Fruit fly (Drosophila melanogaster) whole organism, prepupa: Measurements from ENCODE around the gene Cyp313a1.

Experiments
- CG10631 ChIP-seq: fragments of 200-800 bp; sonication (Bioruptor generic); optimal IDR thresholded peaks from 2 replicates; lab custom pipeline; 2016; ENCODE audit warnings: missing biosample characterization, missing genetic modification characterization
- CG11762 ChIP-seq: fragments of 200-800 bp; sonication (Bioruptor generic); optimal IDR thresholded peaks from 3 replicates; lab custom pipeline; 2016; ENCODE audit warnings: missing biosample characterization, missing genetic modification characterization; ENCODE audit not compliant: insufficient read depth
- CG15336 ChIP-seq: fragments of 200-800 bp; sonication (Bioruptor generic); IDR thresholded peaks from 2 replicates; pipeline ENCODE4 v1.3.6; 2022; ENCODE audit warnings: missing biosample characterization, missing genetic modification characterization
- CG1621 ChIP-seq: fragments of 200-800 bp; sonication (Bioruptor generic); optimal IDR thresholded peaks from 3 replicates; lab custom pipeline; 2018; ENCODE audit warnings: missing biosample characterization, mild to moderate bottlenecking, missing genetic modification characterization
- CG16779 ChIP-seq: fragments of 200-800 bp; sonication (Bioruptor generic); optimal IDR thresholded peaks from 3 replicates; lab custom pipeline; 2017; ENCODE audit warnings: missing biosample characterization, mild to moderate bottlenecking, missing genetic modification characterization
- CG31627 ChIP-seq: fragments of 200-800 bp; sonication (Bioruptor generic); optimal IDR thresholded peaks from 3 replicates; lab custom pipeline; 2016; ENCODE audit warnings: missing biosample characterization, missing genetic modification characterization
- CG32006 ChIP-seq: fragments of 200-800 bp; sonication (Bioruptor generic); optimal IDR thresholded peaks from 3 replicates; lab custom pipeline; 2017; ENCODE audit warnings: missing biosample characterization, mild to moderate bottlenecking, missing genetic modification characterization
- CG34406 ChIP-seq: fragments of 200-800 bp; sonication (Bioruptor generic); optimal IDR thresholded peaks from 3 replicates; lab custom pipeline; 2016; ENCODE audit warnings: missing biosample characterization, missing genetic modification characterization
- CG3919 ChIP-seq: fragments of 200-800 bp; sonication (Bioruptor generic); optimal IDR thresholded peaks from 3 replicates; lab custom pipeline; 2016; ENCODE audit warnings: missing biosample characterization, missing genetic modification characterization
- CG4318 ChIP-seq: fragments of 200-800 bp; sonication (Bioruptor generic); optimal IDR thresholded peaks from 3 replicates; lab custom pipeline; 2017; ENCODE audit warnings: missing biosample characterization, mild to moderate bottlenecking, missing genetic modification characterization
- CG6792 ChIP-seq: fragments of 200-800 bp; sonication (Bioruptor generic); optimal IDR thresholded peaks from 3 replicates; lab custom pipeline; 2016; ENCODE audit warnings: missing biosample characterization, missing genetic modification characterization
- CG6808 ChIP-seq: fragments of 200-800 bp; sonication (Bioruptor generic); optimal IDR thresholded peaks from 3 replicates; lab custom pipeline; 2017; ENCODE audit warnings: missing biosample characterization, missing genetic modification characterization, mild to moderate bottlenecking, moderate library complexity, missing genetic modification reagents
- CG6854 ChIP-seq: fragments of 200-800 bp; sonication (Bioruptor generic); optimal IDR thresholded peaks from 2 replicates; lab custom pipeline; 2017; ENCODE audit warnings: missing biosample characterization, mild to moderate bottlenecking, missing genetic modification characterization
- CG7368 ChIP-seq: fragments of 200-800 bp; sonication (Bioruptor generic); optimal IDR thresholded peaks from 3 replicates; lab custom pipeline; 2016; ENCODE audit warnings: missing biosample characterization, missing genetic modification characterization
- CG8119 ChIP-seq: fragments of 200-800 bp; sonication (Bioruptor generic); IDR thresholded peaks from 3 replicates; pipeline ENCODE4 v1.3.6; 2022; ENCODE audit warnings: missing biosample characterization, missing genetic modification characterization
- CG8319 ChIP-seq: fragments of 200-800 bp; sonication (Bioruptor generic); optimal IDR thresholded peaks from 3 replicates; lab custom pipeline; 2016; ENCODE audit warnings: missing biosample characterization, missing genetic modification characterization
- CG8632 ChIP-seq: fragments of 200-800 bp; sonication (Bioruptor generic); optimal IDR thresholded peaks from 3 replicates; lab custom pipeline; 2016; ENCODE audit warnings: missing biosample characterization, missing genetic modification characterization
- Eip75B ChIP-seq: fragments of 200-800 bp; sonication (Bioruptor generic); optimal IDR thresholded peaks from 3 replicates; lab custom pipeline; 2016; ENCODE audit warnings: missing biosample characterization, missing genetic modification characterization
- Eip78C ChIP-seq: fragments of 200-800 bp; sonication (Bioruptor generic); peaks from one replicate; lab custom pipeline; 2016; ENCODE audit warnings: missing biosample characterization, missing genetic modification characterization
- Eip93F ChIP-seq: fragments of 200-800 bp; sonication (Bioruptor generic); optimal IDR thresholded peaks from 2 replicates; lab custom pipeline; 2016; ENCODE audit warnings: missing biosample characterization, mild to moderate bottlenecking, missing genetic modification characterization
- Ets96B ChIP-seq: fragments of 200-800 bp; optimal IDR thresholded peaks from 2 replicates; lab custom pipeline; 2019; ENCODE audit warnings: missing biosample characterization, mild to moderate bottlenecking, missing genetic modification characterization, moderate library complexity
- Gug ChIP-seq: fragments of 200-800 bp; sonication (Bioruptor generic); IDR thresholded peaks from 2 replicates; pipeline ENCODE4 v1.3.6; 2022; ENCODE audit warnings: missing biosample characterization, missing genetic modification characterization
- Hr38 ChIP-seq: sonication (Bioruptor generic); optimal IDR thresholded peaks from 2 replicates; lab custom pipeline; 2016; ENCODE audit warnings: missing biosample characterization, missing genetic modification characterization
- Hr4 ChIP-seq: fragments of 200-800 bp; sonication (Bioruptor generic); optimal IDR thresholded peaks from 3 replicates; lab custom pipeline; 2016; ENCODE audit warnings: missing biosample characterization, missing genetic modification characterization
- Lpt ChIP-seq: fragments of 200-800 bp; sonication (Bioruptor generic); optimal IDR thresholded peaks from 3 replicates; lab custom pipeline; 2016; ENCODE audit warnings: missing biosample characterization, missing genetic modification characterization
- OdsH ChIP-seq: fragments of 200-800 bp; sonication (Bioruptor generic); optimal IDR thresholded peaks from 3 replicates; lab custom pipeline; 2016; ENCODE audit warnings: missing biosample characterization, missing genetic modification characterization
- Smox ChIP-seq: fragments of 200-800 bp; sonication (Bioruptor generic); optimal IDR thresholded peaks from 3 replicates; lab custom pipeline; 2016; ENCODE audit warnings: missing biosample characterization, missing genetic modification characterization
- Sox102F ChIP-seq: fragments of 200-800 bp; sonication (Bioruptor generic); optimal IDR thresholded peaks from 2 replicates; lab custom pipeline; 2016; ENCODE audit warnings: missing biosample characterization, mild to moderate bottlenecking, missing genetic modification characterization
- Sox14 ChIP-seq: fragments of 200-800 bp; sonication (Bioruptor generic); optimal IDR thresholded peaks from 3 replicates; lab custom pipeline; 2016; ENCODE audit warnings: missing biosample characterization, missing genetic modification characterization
- Sox15 ChIP-seq: fragments of 200-800 bp; sonication (Bioruptor generic); optimal IDR thresholded peaks from 3 replicates; lab custom pipeline; 2016; ENCODE audit warnings: missing biosample characterization, missing genetic modification characterization
- achi ChIP-seq: fragments of 200-800 bp; sonication (Bioruptor generic); optimal IDR thresholded peaks from 3 replicates; lab custom pipeline; 2016; ENCODE audit warnings: missing biosample characterization, missing genetic modification characterization
- acj6 ChIP-seq: fragments of 200-800 bp; sonication (Bioruptor generic); optimal IDR thresholded peaks from 3 replicates; lab custom pipeline; 2016; ENCODE audit warnings: missing biosample characterization, missing genetic modification characterization
- dac ChIP-seq: fragments of 200-800 bp; sonication (Bioruptor generic); optimal IDR thresholded peaks from 2 replicates; lab custom pipeline; 2017; ENCODE audit warnings: missing biosample characterization, mild to moderate bottlenecking, missing genetic modification characterization
- eg ChIP-seq: fragments of 200-800 bp; sonication (Bioruptor generic); IDR thresholded peaks from 3 replicates; pipeline ENCODE4 v1.3.6; 2022; ENCODE audit warnings: missing biosample characterization, missing genetic modification characterization
- fkh ChIP-seq: fragments of 200-800 bp; sonication (Bioruptor generic); optimal IDR thresholded peaks from 3 replicates; lab custom pipeline; 2017; ENCODE audit warnings: missing biosample characterization, mild to moderate bottlenecking, missing genetic modification characterization, moderate library complexity
- lz ChIP-seq: fragments of 200-800 bp; sonication (Bioruptor generic); optimal IDR thresholded peaks from 3 replicates; lab custom pipeline; 2016; ENCODE audit warnings: missing biosample characterization, missing genetic modification characterization
- ss ChIP-seq, 2 experiments: fragments of 200-800 bp; sonication (Bioruptor generic); optimal IDR thresholded peaks; 2 replicates in 1 of 2; 3 replicates in 1 of 2; lab custom pipeline; 2017 to 2018; ENCODE audit warnings: mild to moderate bottlenecking in 2 of 2, missing biosample characterization in 2 of 2, missing genetic modification characterization in 2 of 2, moderate library complexity in 1 of 2
- topi ChIP-seq: fragments of 200-800 bp; sonication (Bioruptor generic); optimal IDR thresholded peaks from 3 replicates; lab custom pipeline; 2016; ENCODE audit warnings: missing biosample characterization, missing genetic modification characterization
- vri ChIP-seq: fragments of 200-800 bp; sonication (Bioruptor generic); optimal IDR thresholded peaks from 3 replicates; lab custom pipeline; 2016; ENCODE audit warnings: missing biosample characterization, mild to moderate bottlenecking, missing genetic modification characterization

Cyp313a1 gene

DNA sequence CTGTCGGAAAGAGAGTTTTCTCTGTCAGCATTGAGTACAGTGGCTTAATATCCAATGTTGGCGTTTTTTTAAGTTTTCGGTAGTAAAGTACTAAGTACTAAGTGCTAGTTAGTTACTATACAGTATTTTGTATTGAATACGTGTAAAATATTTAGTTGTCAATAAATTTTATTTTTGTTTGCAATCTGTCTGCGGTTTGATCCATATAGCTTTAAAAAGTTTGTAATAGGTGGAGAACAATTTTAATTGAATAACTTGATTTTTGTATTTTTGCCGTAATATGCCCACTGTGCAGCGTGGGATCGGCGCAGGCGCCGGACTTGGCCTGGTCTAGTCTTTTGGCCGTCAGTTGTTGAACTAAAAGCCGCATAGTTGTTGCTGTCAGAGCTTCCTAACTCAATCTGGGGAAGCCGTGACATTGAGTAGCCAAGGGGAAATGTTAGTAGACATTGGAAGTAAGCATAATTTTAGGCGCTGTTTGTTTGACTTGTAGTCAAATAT is 37.6 kb downstream of the Cyp313a1 start (continued):
- TF ChIP-seq Sox14 (peak; percentile 72), CG7368 (GFP tag; lab: Kevin White, UChicago) (peak; percentile 34), Sox15 (GFP tag; lab: Kevin White, UChicago) (peak; percentile 32), Eip78C (GFP tag; lab: Kevin White, UChicago) (peak; percentile 94), vri (GFP tag; lab: Kevin White, UChicago) (no peak), CG8632 (peak; percentile 30), topi (peak; percentile 61), CG6854 (GFP tag; lab: Kevin White, UChicago) (no peak), Hr4 (GFP tag; lab: Kevin White, UChicago) (peak; percentile 92), CG11762 (GFP tag; lab: Kevin White, UChicago) (peak; percentile 48), Lpt (GFP tag; lab: Kevin White, UChicago) (peak; percentile 77), Sox102F (GFP tag; lab: Kevin White, UChicago) (peak; percentile 49), Eip75B (GFP tag; lab: Kevin White, UChicago) (peak; percentile 59), CG31627 (GFP tag; lab: Kevin White, UChicago) (peak; percentile 48), achi (peak; percentile 67), CG6808 (peak; percentile 49), fkh (GFP tag; lab: Kevin White, UChicago) (peak; percentile 76), CG15336 (GFP tag; lab: Robert Waterston, UW) (peak; percentile 88), CG6792 (peak; percentile 41), lz (peak; percentile 67), dac (GFP tag; lab: Kevin White, UChicago) (peak; percentile 87), CG8119 (GFP tag; lab: Robert Waterston, UW) (peak; percentile 89), CG16779 (tag; lab: Kevin White, UChicago) (peak; percentile 58), Hr38 (GFP tag; lab: Kevin White, UChicago) (no peak), acj6 (peak; percentile 61), Smox (peak; percentile 46), CG1621 (tag; lab: Kevin White, UChicago) (peak; percentile 52)

dm6 chr3R:14559954-14560353 is 39.1 kb downstream of the Cyp313a1 start, which contains the start of gene CG14854:
Gene CG14854, minus strand, starts transcription at chr3R:14560054.
- TF ChIP-seq CG1621 (tag; lab: Kevin White, UChicago), result no peak
- no peak for TF ChIP-seq Sox14
- TF ChIP-seq fkh (GFP tag; lab: Kevin White, UChicago), result no peak
- TF ChIP-seq Sox15 (GFP tag; lab: Kevin White, UChicago), result no peak
- no peak for TF ChIP-seq CG11762 (GFP tag; lab: Kevin White, UChicago)
- TF ChIP-seq ss (GFP tag; optimal IDR thresholded peaks at IDR 0.05; lab: Kevin White, UChicago), result no peak
- TF ChIP-seq achi, result no peak
- TF ChIP-seq CG6854 (GFP tag; lab: Kevin White, UChicago), result no peak
- TF ChIP-seq CG10631 (GFP tag; lab: Kevin White, UChicago), result no peak
- no peak for TF ChIP-seq CG3919 (GFP tag; lab: Kevin White, UChicago)
- no peak for TF ChIP-seq CG8119 (GFP tag; lab: Robert Waterston, UW)
- no peak for TF ChIP-seq vri (GFP tag; lab: Kevin White, UChicago)
- TF ChIP-seq OdsH, result no peak
- no peak for TF ChIP-seq CG32006 (GFP tag; lab: Kevin White, UChicago)
- no peak for TF ChIP-seq CG8319 (GFP tag; lab: Kevin White, UChicago)
- TF ChIP-seq Ets96B (tag; lab: Kevin White, UChicago), result no peak
- no peak for TF ChIP-seq CG4318
- TF ChIP-seq CG16779 (tag; lab: Kevin White, UChicago), result no peak
- TF ChIP-seq Eip93F (GFP tag; lab: Kevin White, UChicago), result no peak
- no peak for TF ChIP-seq CG34406 (GFP tag; lab: Kevin White, UChicago)

DNA sequence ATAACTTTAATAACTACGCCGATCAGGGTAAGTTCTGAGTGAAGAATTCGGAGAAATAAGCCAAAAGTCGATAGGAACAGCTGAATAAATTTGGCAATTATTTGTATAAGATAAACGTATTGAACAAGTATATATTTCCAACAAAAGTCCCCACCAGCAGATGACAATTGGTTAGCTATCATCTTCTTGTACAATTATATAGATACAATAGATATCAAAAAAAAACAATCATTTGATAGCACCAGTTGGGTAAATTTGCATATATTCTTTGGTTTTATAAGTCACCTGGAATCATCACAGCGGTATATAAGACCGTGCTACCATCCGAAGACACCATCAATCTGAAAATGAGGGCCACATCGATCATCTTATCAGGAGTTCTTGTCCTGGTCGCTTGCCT is 39.8 kb downstream of the Cyp313a1 start, which contains the start of gene Jig:
Gene Jig (plus strand): TSS at position 301 of the 400 bp plus-strand sequence.
- TF ChIP-seq eg (GFP tag; lab: Robert Waterston, UW), result no peak
- no peak for TF ChIP-seq Sox102F (GFP tag; lab: Kevin White, UChicago)
- TF ChIP-seq CG6808, result no peak
- no peak for TF ChIP-seq Gug (GFP tag; lab: Robert Waterston, UW)
- TF ChIP-seq dac (GFP tag; lab: Kevin White, UChicago), result no peak
- no peak for TF ChIP-seq CG1621 (tag; lab: Kevin White, UChicago)
